Fruit fly (Drosophila melanogaster) S2 (cell line): ENCODE measurements around the gene CG17777.

Experiments
- CG8478 ChIP-seq: fragments of >200 bp; optimal IDR thresholded peaks from 2 replicates; lab custom pipeline; 2018
- CTCF ChIP-seq, 2 experiments: fragments of >200 bp; optimal IDR thresholded peaks; 2 replicates each; lab custom pipeline; 2018

Gene CG17777

dm6 chrX:2186555-2186954, at the start of gene CG17777:
Gene CG17777, plus strand, starts transcription at chrX:2186855.
- TF ChIP-seq CG8478: no peak
- no peak for TF ChIP-seq CTCF (optimal IDR thresholded peaks at IDR 0.05; lab: Kevin White, UChicago)

DNA sequence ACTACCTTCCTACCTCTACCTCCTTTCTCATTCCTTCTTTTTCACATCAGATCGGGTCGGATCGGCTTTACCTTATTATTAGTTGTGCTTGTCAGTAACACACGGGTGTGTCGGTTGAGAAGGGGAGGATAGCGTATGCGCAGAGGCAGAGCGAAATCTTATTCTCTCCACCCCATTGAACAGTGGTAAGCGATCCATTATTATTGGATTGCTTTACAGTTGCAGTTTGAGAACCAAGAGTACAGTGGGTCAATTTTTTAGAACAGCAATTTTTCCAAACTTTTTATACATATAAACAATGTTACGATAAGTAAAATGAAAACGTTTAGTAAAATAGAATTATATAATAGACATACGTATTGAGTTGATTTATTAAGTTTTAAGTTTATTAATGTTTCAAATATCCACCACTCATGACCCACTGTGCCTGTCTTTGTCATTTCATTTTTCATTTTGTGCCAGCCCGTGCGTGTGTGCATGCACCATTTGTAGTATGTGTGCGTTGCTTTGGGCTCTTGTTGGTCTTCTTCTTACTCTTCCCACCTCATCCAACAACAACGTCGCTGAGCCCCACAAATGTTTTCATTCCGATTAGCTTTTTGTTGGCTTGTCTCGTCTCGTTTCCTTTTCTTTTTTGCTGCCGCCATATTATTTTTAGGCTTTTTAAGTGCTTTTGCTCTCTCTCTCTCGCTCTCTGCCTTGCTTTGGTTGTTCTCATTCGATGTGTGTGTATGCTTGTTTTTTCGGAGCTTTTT, 48.9 kb upstream of the CG17777 start:
- no peak for TF ChIP-seq CG8478
- TF ChIP-seq CTCF (optimal IDR thresholded peaks at IDR 0.05; lab: Kevin White, UChicago): no peak

dm6 chrX:2138342-2138416, 48.5 kb upstream of the CG17777 start, which contains the start of gene ph-p:
Gene ph-p, minus strand, starts transcription at chrX:2138371.
- no peak for TF ChIP-seq CTCF (optimal IDR thresholded peaks at IDR 0.05; lab: Kevin White, UChicago)
- no peak for TF ChIP-seq CG8478

- no peak for TF ChIP-seq CG8478
- no peak for TF ChIP-seq CTCF (optimal IDR thresholded peaks at IDR 0.05; lab: Kevin White, UChicago)
Measured at dm6 chrX:2138417-2138816, 48.2 kb upstream of the CG17777 start.

dm6 chrX:2139610-2140009, 47.0 kb upstream of the CG17777 start:
- TF ChIP-seq CG8478: no peak
- no peak for TF ChIP-seq CTCF (optimal IDR thresholded peaks at IDR 0.05; lab: Kevin White, UChicago)

DNA sequence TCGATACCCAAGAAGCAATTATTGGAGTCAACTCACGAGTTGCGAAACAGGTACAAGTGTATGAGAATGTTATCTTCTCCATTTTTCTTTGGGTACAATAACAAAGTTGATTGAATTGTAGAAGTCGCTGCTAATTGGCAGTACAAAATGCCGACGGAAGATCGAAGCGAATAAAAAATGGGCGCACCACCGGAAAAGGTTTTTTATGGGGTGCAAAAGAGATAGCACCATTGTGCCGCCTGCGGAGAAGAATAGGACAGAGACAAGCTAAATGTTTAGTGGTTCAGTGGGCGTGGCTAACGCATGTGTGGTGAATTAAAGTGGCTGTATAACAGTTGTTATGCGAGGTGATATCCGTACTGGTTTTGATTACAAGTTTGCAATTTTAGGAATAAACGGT, 46.2 kb upstream of the CG17777 start:
- no peak for TF ChIP-seq CTCF (optimal IDR thresholded peaks at IDR 0.05; lab: Kevin White, UChicago)
- no peak for TF ChIP-seq CG8478

dm6 chrX:2141159-2141853, 45.3 kb upstream of the CG17777 start, which contains the start of gene D2hgdh:
Gene D2hgdh, plus strand, starts transcription at chrX:2141489.
- TF ChIP-seq CG8478 (no peak), CTCF (optimal IDR thresholded peaks at IDR 0.05; lab: Kevin White, UChicago) (no peak)

DNA sequence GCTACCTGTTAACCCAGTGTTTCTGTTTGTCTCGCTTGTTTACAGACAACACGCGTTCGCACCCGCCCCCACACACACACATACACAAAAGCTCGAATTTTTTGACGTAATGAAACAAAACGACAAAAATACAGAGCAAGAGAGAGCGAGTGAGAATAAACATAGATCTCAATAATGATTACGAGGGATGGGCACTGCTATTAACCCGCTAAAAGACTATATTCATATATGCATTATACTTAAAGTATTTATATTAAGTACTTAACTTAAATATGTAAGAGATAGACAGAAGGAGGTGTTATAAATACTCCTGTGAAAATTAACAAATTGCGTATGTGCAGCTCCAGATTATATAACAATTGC, 44.8 kb upstream of the CG17777 start:
- no peak for TF ChIP-seq CTCF (optimal IDR thresholded peaks at IDR 0.05; lab: Kevin White, UChicago)
- no peak for TF ChIP-seq CG8478

dm6 chrX:2142275-2142934, 44.2 kb upstream of the CG17777 start:
- TF ChIP-seq CTCF (optimal IDR thresholded peaks at IDR 0.05; lab: Kevin White, UChicago): no peak
- TF ChIP-seq CG8478: no peak

DNA sequence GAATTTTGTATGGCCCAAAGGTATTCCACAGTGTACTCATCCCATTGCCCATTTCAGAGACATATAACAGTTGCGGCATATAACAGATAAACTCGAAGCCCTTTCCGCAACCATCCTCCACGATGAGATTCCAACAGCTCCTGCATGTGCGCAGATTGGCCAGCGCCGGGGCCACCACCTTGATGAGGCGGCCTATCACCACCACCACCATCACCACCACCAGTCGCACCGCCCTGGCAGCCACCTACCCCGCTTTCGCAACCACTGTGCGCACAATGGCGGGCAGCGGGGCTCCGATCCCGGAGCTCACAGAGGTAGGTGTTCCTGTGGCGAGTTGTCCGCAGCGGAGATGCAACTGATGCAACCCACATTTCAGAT, 43.7 kb upstream of the CG17777 start:
- TF ChIP-seq CG8478: no peak
- no peak for TF ChIP-seq CTCF (optimal IDR thresholded peaks at IDR 0.05; lab: Kevin White, UChicago)

DNA sequence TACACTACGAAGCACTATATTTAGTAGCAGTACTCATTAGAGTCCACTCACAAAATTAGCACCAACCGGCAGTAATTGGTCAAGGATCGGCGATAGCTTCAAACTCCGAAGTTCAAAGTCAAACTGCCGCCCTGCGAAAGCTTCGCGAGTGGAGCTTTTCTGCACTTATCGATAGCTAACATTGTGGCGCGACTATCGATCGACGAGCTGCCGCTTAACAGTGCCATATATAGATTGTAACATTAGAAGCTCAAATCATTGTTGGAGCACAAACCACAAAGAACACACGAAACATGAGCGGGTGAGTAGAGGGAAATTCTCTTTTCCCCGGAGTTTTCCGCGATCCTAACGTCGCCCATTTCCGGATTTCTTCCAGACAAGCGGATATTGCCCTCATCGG, 41.5 kb upstream of the CG17777 start, which contains the start of gene Pgd:
Gene Pgd (plus strand): TSS at position 23 of the 400 bp plus-strand sequence.
- TF ChIP-seq CTCF (optimal IDR thresholded peaks at IDR 0.05; lab: Kevin White, UChicago) (no peak), CG8478 (no peak)

- no peak for TF ChIP-seq CTCF (optimal IDR thresholded peaks at IDR 0.05; lab: Kevin White, UChicago)
- no peak for TF ChIP-seq CG8478
Measured at dm6 chrX:2145690-2146470, 40.8 kb upstream of the CG17777 start.

dm6 chrX:2146574-2146973, 40.1 kb upstream of the CG17777 start:
- TF ChIP-seq CG8478 (no peak), CTCF (optimal IDR thresholded peaks at IDR 0.05; lab: Kevin White, UChicago) (no peak)

DNA sequence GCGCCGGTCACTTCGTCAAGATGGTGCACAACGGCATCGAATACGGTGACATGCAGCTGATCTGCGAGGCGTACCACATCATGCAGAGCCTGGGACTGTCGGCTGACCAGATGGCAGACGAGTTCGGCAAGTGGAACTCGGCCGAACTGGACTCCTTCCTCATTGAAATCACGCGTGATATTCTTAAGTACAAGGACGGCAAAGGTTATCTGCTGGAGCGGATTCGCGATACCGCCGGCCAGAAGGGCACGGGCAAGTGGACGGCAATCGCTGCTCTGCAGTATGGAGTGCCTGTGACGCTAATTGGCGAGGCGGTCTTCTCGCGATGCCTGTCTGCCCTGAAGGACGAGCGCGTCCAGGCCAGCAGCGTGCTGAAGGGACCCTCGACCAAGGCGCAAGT, 39.2 kb upstream of the CG17777 start:
- no peak for TF ChIP-seq CG8478
- TF ChIP-seq CTCF (optimal IDR thresholded peaks at IDR 0.05; lab: Kevin White, UChicago): no peak

dm6 chrX:2148671-2149070, 38.0 kb upstream of the CG17777 start:
- no peak for TF ChIP-seq CTCF (optimal IDR thresholded peaks at IDR 0.05; lab: Kevin White, UChicago)
- no peak for TF ChIP-seq CG8478

DNA sequence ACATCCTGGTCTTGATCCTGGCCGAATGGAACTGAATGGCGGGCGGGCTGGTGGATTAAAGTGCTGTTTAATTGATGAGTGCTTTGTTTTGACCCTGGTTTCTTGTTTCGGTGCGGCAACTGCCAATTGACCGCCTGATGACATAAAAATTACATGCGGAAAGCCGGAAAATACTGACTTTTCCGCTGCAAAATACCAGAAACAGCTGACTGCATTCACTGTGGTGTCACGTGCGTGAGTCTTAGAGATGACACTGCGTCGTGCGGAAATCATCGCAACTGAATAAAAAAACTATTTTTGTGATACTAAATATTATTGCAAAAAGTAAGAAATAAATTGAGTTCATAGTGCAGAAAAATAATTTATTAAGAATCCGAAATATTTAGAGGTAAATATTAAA, 37.2 kb upstream of the CG17777 start, which contains the start of gene bcn92:
Gene bcn92 (minus strand): TSS at position 170 of the 400 bp plus-strand sequence.
- peak in 1 of 2 experiments; percentile 15 for TF ChIP-seq CTCF (optimal IDR thresholded peaks at IDR 0.05; lab: Kevin White, UChicago)
- no peak for TF ChIP-seq CG8478
